Worm (Caenorhabditis elegans): ENCODE measurements around the gene ZK1290.11.

Gene ZK1290.11

DNA sequence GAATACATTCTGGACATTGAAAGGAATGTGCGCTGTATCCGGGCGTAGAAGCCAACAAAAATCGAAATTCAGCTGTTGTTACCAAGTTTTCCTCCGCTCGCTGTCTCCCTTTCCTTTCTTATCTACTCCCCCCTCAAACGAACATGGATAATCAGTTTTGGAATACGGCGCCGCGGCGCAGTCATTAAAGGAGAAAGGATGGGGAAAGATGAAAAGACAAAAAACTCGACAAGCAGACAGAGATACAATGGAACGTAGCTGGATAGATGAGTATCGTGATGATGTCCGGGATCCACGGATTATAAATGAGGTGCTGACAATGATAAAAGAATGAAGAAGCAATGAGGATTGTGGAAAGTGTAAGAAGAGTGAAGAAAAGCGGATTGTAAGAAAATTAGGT lies 16.0 kb downstream of the ZK1290.11 start:
- TF ChIP-seq lsy-2 (tag; optimal IDR thresholded peaks at IDR 0.05) (no peak), php-3 (GFP tag; IDR thresholded peaks at IDR 0.05) (no peak), hlh-11 (tag; optimal IDR thresholded peaks at IDR 0.05) (peak; percentile 58), F10B5.3 (tag; optimal IDR thresholded peaks at IDR 0.05) (no peak), mdl-1 (tag; optimal IDR thresholded peaks at IDR 0.05) (peak in 1 of 2 experiments; percentile 29), R02D3.7 (tag; optimal IDR thresholded peaks at IDR 0.05) (no peak), vab-7 (GFP tag; IDR thresholded peaks at IDR 0.05) (no peak), zip-2 (tag; optimal IDR thresholded peaks at IDR 0.05) (no peak), mxl-2 (GFP tag; conservative IDR thresholded peaks at IDR 0.05) (no peak), nhr-237 (tag; optimal IDR thresholded peaks at IDR 0.05) (no peak), ceh-44 (GFP tag; IDR thresholded peaks at IDR 0.05) (no peak), Y5F2A.4 (GFP tag; optimal IDR thresholded peaks at IDR 0.05) (no peak), nhr-111 (GFP tag; optimal IDR thresholded peaks at IDR 0.05) (no peak), pha-4 (GFP tag; IDR thresholded peaks at IDR 0.05) (no peak), pha-4 (tag; optimal IDR thresholded peaks at IDR 0.05) (no peak), tra-1 (GFP tag; IDR thresholded peaks at IDR 0.05) (no peak), daf-8 (GFP tag; IDR thresholded peaks at IDR 0.05) (no peak), dve-1 (tag; optimal IDR thresholded peaks at IDR 0.05; ENCODE audit: insufficient read depth) (no peak), spr-3 (GFP tag; optimal IDR thresholded peaks at IDR 0.05) (no peak), Y48G9A.11 (GFP tag; IDR thresholded peaks at IDR 0.05) (no peak), gei-8 (GFP tag; optimal IDR thresholded peaks at IDR 0.05) (no peak), nhr-10 (tag; optimal IDR thresholded peaks at IDR 0.05) (no peak), set-16 (GFP tag; IDR thresholded peaks at IDR 0.05) (no peak), daf-19 (GFP tag; conservative IDR thresholded peaks at IDR 0.05) (no peak), zag-1 (tag; optimal IDR thresholded peaks at IDR 0.05) (no peak), hmg-1.1 (GFP tag; IDR thresholded peaks at IDR 0.05) (no peak), lin-29 (GFP tag; IDR thresholded peaks at IDR 0.05) (no peak), T26A8.4 (GFP tag; IDR thresholded peaks at IDR 0.05) (peak; percentile 53; the same call in 1 of the 2 replicates), mxl-3 (GFP tag; optimal IDR thresholded peaks at IDR 0.05) (peak; percentile 38), ZK337.2 (GFP tag; IDR thresholded peaks at IDR 0.05) (no peak), aha-1 (tag) (peak; percentile 94), spr-1 (tag; optimal IDR thresholded peaks at IDR 0.05) (no peak), saeg-2 (GFP tag; IDR thresholded peaks at IDR 0.05) (no peak), duxl-1 (tag; optimal IDR thresholded peaks at IDR 0.05; ENCODE audit: poor library complexity) (no peak), hif-1 (tag; optimal IDR thresholded peaks at IDR 0.05) (no peak), nhr-76 (tag; optimal IDR thresholded peaks at IDR 0.05) (no peak), nhr-28 (tag; optimal IDR thresholded peaks at IDR 0.05) (peak; percentile 42), nhr-25 (tag; optimal IDR thresholded peaks at IDR 0.05; ENCODE audit: borderline replicate concordance, insufficient read depth) (no peak), madf-9 (GFP tag; conservative IDR thresholded peaks at IDR 0.05) (no peak), ama-1 (optimal IDR thresholded peaks at IDR 0.05) (peak; percentile 69), ztf-11 (tag; optimal IDR thresholded peaks at IDR 0.05) (no peak), ztf-7 (tag; optimal IDR thresholded peaks at IDR 0.05) (no peak), lin-1 (GFP tag; IDR thresholded peaks at IDR 0.05) (no peak)

ce11 chrII:7544782-7545181 lies 16.6 kb downstream of the ZK1290.11 start:
- TF ChIP-seq saeg-2 (GFP tag; IDR thresholded peaks at IDR 0.05) (no peak), set-16 (GFP tag; IDR thresholded peaks at IDR 0.05) (peak; percentile 88), nhr-25 (tag; optimal IDR thresholded peaks at IDR 0.05; ENCODE audit: borderline replicate concordance, insufficient read depth) (no peak)
